Fruit fly (Drosophila melanogaster) whole organism, embryonic: ENCODE results near the gene ast.

Source experiments
- Blimp-1 ChIP-seq: fragments of 200-800 bp; sonication (Bioruptor generic); optimal IDR thresholded peaks from 3 replicates; lab custom pipeline; 2018; ENCODE audit warnings: missing biosample characterization, missing genetic modification characterization, mild to moderate bottlenecking, moderate library complexity, missing genetic modification reagents
- C15 ChIP-seq: fragments of 200-800 bp; sonication (Bioruptor generic); IDR thresholded peaks from 3 replicates; pipeline ENCODE4 v1.3.6; 2022; ENCODE audit warnings: missing biosample characterization, missing genetic modification characterization
- CG10462 ChIP-seq: fragments of 200-800 bp; sonication (Bioruptor generic); optimal IDR thresholded peaks from 2 replicates; lab custom pipeline; 2016; ENCODE audit warnings: missing biosample characterization, missing genetic modification characterization
- CG12391 ChIP-seq: fragments of 200-800 bp; sonication (Bioruptor generic); optimal IDR thresholded peaks from 3 replicates; lab custom pipeline; 2018; ENCODE audit warnings: missing biosample characterization, mild to moderate bottlenecking, missing genetic modification characterization, moderate library complexity
- CG12942 ChIP-seq: fragments of 200-800 bp; sonication (Bioruptor generic); optimal IDR thresholded peaks from 3 replicates; lab custom pipeline; 2016; ENCODE audit warnings: missing biosample characterization, missing genetic modification characterization
- CG13287 ChIP-seq: fragments of 200-800 bp; sonication (Bioruptor generic); IDR thresholded peaks from 2 replicates; pipeline ENCODE4 v1.3.6; 2022; ENCODE audit warnings: missing biosample characterization, missing genetic modification characterization; ENCODE audit not compliant: partially characterized antibody
- CG13775 ChIP-seq: fragments of 200-800 bp; sonication (Bioruptor generic); optimal IDR thresholded peaks from 3 replicates; lab custom pipeline; 2017; ENCODE audit warnings: missing biosample characterization, mild to moderate bottlenecking, missing genetic modification characterization
- CG14441 ChIP-seq: fragments of 200-800 bp; sonication (Bioruptor generic); IDR thresholded peaks from 2 replicates; pipeline ENCODE4 v1.3.6; 2022; ENCODE audit warnings: missing biosample characterization, missing genetic modification characterization
- CG14667 ChIP-seq: fragments of 200-800 bp; sonication (Bioruptor generic); IDR thresholded peaks from 2 replicates; pipeline ENCODE4 v1.3.6; 2022; ENCODE audit warnings: missing biosample characterization, missing genetic modification characterization
- CG15479 ChIP-seq: fragments of 200-800 bp; sonication (Bioruptor generic); optimal IDR thresholded peaks from 3 replicates; lab custom pipeline; 2019; ENCODE audit warnings: missing biosample characterization, mild to moderate bottlenecking, missing genetic modification characterization, moderate library complexity
- CG1792 ChIP-seq: fragments of 200-800 bp; sonication (Bioruptor generic); optimal IDR thresholded peaks from 2 replicates; lab custom pipeline; 2016; ENCODE audit warnings: missing biosample characterization, missing genetic modification characterization
- CG18599 ChIP-seq: fragments of 200-800 bp; sonication (Bioruptor generic); optimal IDR thresholded peaks from 3 replicates; lab custom pipeline; 2017; ENCODE audit warnings: missing biosample characterization, missing genetic modification characterization, mild to moderate bottlenecking, moderate library complexity, missing genetic modification reagents
- CG2120 ChIP-seq: fragments of 200-800 bp; sonication (Bioruptor generic); optimal IDR thresholded peaks from 3 replicates; lab custom pipeline; 2016; ENCODE audit warnings: missing biosample characterization, missing genetic modification characterization
- CG2712 ChIP-seq: fragments of 200-800 bp; optimal IDR thresholded peaks from 3 replicates; lab custom pipeline; 2019; ENCODE audit warnings: missing biosample characterization, mild to moderate bottlenecking, missing genetic modification characterization, moderate library complexity
- CG3407 ChIP-seq: fragments of 200-800 bp; sonication (Bioruptor generic); optimal IDR thresholded peaks from 2 replicates; lab custom pipeline; 2018; ENCODE audit warnings: missing biosample characterization, mild to moderate bottlenecking, missing genetic modification characterization
- CG4404 ChIP-seq: fragments of 200-800 bp; sonication (Bioruptor generic); IDR thresholded peaks from 2 replicates; pipeline ENCODE4 v1.3.6; 2022; ENCODE audit warnings: missing biosample characterization, missing genetic modification characterization
- CG5245 ChIP-seq: fragments of 200-800 bp; sonication (Bioruptor generic); optimal IDR thresholded peaks from 3 replicates; lab custom pipeline; 2016; ENCODE audit warnings: missing biosample characterization, missing genetic modification characterization
- CG6254 ChIP-seq: fragments of 200-800 bp; sonication (Bioruptor generic); optimal IDR thresholded peaks from 3 replicates; lab custom pipeline; 2017; ENCODE audit warnings: mild to moderate bottlenecking, missing biosample characterization, missing genetic modification reagents, missing genetic modification characterization
- CG6272 ChIP-seq: fragments of 200-800 bp; sonication (Bioruptor generic); IDR thresholded peaks from 2 replicates; pipeline ENCODE4 v1.3.6; 2022; ENCODE audit warnings: missing biosample characterization, missing genetic modification characterization
- CTCF ChIP-seq: fragments of 200-800 bp; sonication (Bioruptor generic); optimal IDR thresholded peaks from 2 replicates; lab custom pipeline; 2017; ENCODE audit warnings: missing biosample characterization, mild to moderate bottlenecking, missing genetic modification characterization, moderate library complexity
- GATAe ChIP-seq: fragments of 200-800 bp; sonication (Bioruptor generic); conservative IDR thresholded peaks from 2 replicates; pipeline ENCODE4 v1.3.6; 2022; ENCODE audit warnings: missing biosample characterization, missing genetic modification characterization
- HLH4C ChIP-seq: fragments of 200-800 bp; sonication (Bioruptor generic); IDR thresholded peaks from 3 replicates; pipeline ENCODE4 v1.3.6; 2022; ENCODE audit warnings: missing biosample characterization, missing genetic modification characterization; ENCODE audit not compliant: partially characterized antibody
- HLHmδ ChIP-seq: fragments of 200-800 bp; sonication (Bioruptor generic); optimal IDR thresholded peaks from 2 replicates; lab custom pipeline; 2018; ENCODE audit warnings: missing biosample characterization, mild to moderate bottlenecking, missing genetic modification characterization, moderate library complexity
- Hmx ChIP-seq: fragments of 200-800 bp; sonication (Bioruptor generic); optimal IDR thresholded peaks from 2 replicates; lab custom pipeline; 2016; ENCODE audit warnings: missing biosample characterization, missing genetic modification characterization
- Kr ChIP-seq: fragments of 200-800 bp; sonication (Bioruptor generic); optimal IDR thresholded peaks from 2 replicates; lab custom pipeline; 2017; ENCODE audit warnings: missing biosample characterization, mild to moderate bottlenecking, missing genetic modification characterization
- MTF-1 ChIP-seq: fragments of 200-800 bp; sonication (Bioruptor generic); optimal IDR thresholded peaks from 2 replicates; lab custom pipeline; 2018; ENCODE audit warnings: missing biosample characterization, mild to moderate bottlenecking, missing genetic modification characterization, borderline replicate concordance
- Med ChIP-seq: fragments of 200-800 bp; sonication (Bioruptor generic); peaks from one replicate; lab custom pipeline; 2016; ENCODE audit warnings: missing biosample characterization, missing genetic modification characterization, mild to moderate bottlenecking, inconsistent platforms, moderate library complexity
- Myb ChIP-seq: fragments of 200-800 bp; sonication (Bioruptor generic); optimal IDR thresholded peaks from 2 replicates; lab custom pipeline; 2016; ENCODE audit warnings: missing biosample characterization, missing genetic modification characterization
- NfI ChIP-seq: fragments of 200-800 bp; sonication (Bioruptor generic); optimal IDR thresholded peaks from 3 replicates; lab custom pipeline; 2018; ENCODE audit warnings: missing biosample characterization, mild to moderate bottlenecking, missing genetic modification characterization, moderate library complexity
- Rfx ChIP-seq: fragments of 200-800 bp; sonication (Bioruptor generic); IDR thresholded peaks from 2 replicates; pipeline ENCODE4 v1.3.6; 2022; ENCODE audit warnings: missing biosample characterization, missing genetic modification characterization
- Taf1 ChIP-seq: fragments of 200-800 bp; sonication (Bioruptor generic); IDR thresholded peaks from 2 replicates; pipeline ENCODE4 v1.3.6; 2022; ENCODE audit warnings: missing biosample characterization, missing genetic modification characterization
- bcd ChIP-seq: fragments of 200-800 bp; sonication (Bioruptor generic); optimal IDR thresholded peaks from 2 replicates; lab custom pipeline; 2017; ENCODE audit warnings: missing biosample characterization, mild to moderate bottlenecking, missing genetic modification characterization
- br ChIP-seq: fragments of >200 bp; optimal IDR thresholded peaks from 2 replicates; lab custom pipeline; 2017
- bsh ChIP-seq, 2 experiments: fragments of 200-800 bp; sonication (Bioruptor generic); optimal IDR thresholded peaks; 2 replicates each; lab custom pipeline; 2017 to 2018; ENCODE audit warnings: mild to moderate bottlenecking in 2 of 2, missing biosample characterization in 2 of 2, missing genetic modification characterization in 2 of 2, moderate library complexity in 1 of 2
- danr ChIP-seq: fragments of 200-800 bp; sonication (Bioruptor generic); IDR thresholded peaks from 2 replicates; pipeline ENCODE4 v1.3.6; 2022; ENCODE audit warnings: missing biosample characterization, missing genetic modification characterization
- dmrt99B ChIP-seq: fragments of 200-800 bp; sonication (Bioruptor generic); optimal IDR thresholded peaks from 2 replicates; lab custom pipeline; 2018; ENCODE audit warnings: missing biosample characterization, mild to moderate bottlenecking, missing genetic modification characterization, moderate library complexity
- dysf ChIP-seq: fragments of 200-800 bp; sonication (Bioruptor generic); IDR thresholded peaks from 3 replicates; pipeline ENCODE4 v1.3.6; 2022; ENCODE audit warnings: missing biosample characterization, missing genetic modification characterization
- grau ChIP-seq: fragments of 200-800 bp; optimal IDR thresholded peaks from 3 replicates; lab custom pipeline; 2019; ENCODE audit warnings: missing biosample characterization, mild to moderate bottlenecking, missing genetic modification characterization, moderate library complexity
- inv ChIP-seq: fragments of 200-800 bp; sonication (Bioruptor generic); IDR thresholded peaks from 2 replicates; pipeline ENCODE4 v1.3.6; 2022; ENCODE audit warnings: missing biosample characterization, missing genetic modification characterization; ENCODE audit not compliant: partially characterized antibody
- jigr1 ChIP-seq: fragments of 200-800 bp; sonication (Bioruptor generic); IDR thresholded peaks from 3 replicates; pipeline ENCODE4 v1.3.6; 2022; ENCODE audit warnings: missing biosample characterization, missing genetic modification characterization
- ken ChIP-seq: fragments of 200-800 bp; sonication (Bioruptor generic); IDR thresholded peaks from 3 replicates; pipeline ENCODE4 v1.3.6; 2022; ENCODE audit warnings: missing biosample characterization, missing genetic modification characterization
- lab ChIP-seq: fragments of 200-800 bp; sonication (Bioruptor generic); optimal IDR thresholded peaks from 3 replicates; lab custom pipeline; 2017; ENCODE audit warnings: missing biosample characterization, missing genetic modification characterization, mild to moderate bottlenecking, moderate library complexity, missing genetic modification reagents
- lmd ChIP-seq: fragments of 200-800 bp; sonication (Bioruptor generic); IDR thresholded peaks from 2 replicates; pipeline ENCODE4 v1.3.6; 2022; ENCODE audit warnings: missing biosample characterization, missing genetic modification characterization
- oc ChIP-seq: fragments of 200-800 bp; sonication (Bioruptor generic); optimal IDR thresholded peaks from 2 replicates; lab custom pipeline; 2018; ENCODE audit warnings: missing biosample characterization, mild to moderate bottlenecking, missing genetic modification characterization, moderate library complexity
- odd ChIP-seq: fragments of 200-800 bp; sonication (Bioruptor generic); optimal IDR thresholded peaks from 2 replicates; lab custom pipeline; 2017; ENCODE audit warnings: missing biosample characterization, mild to moderate bottlenecking, missing genetic modification characterization
- onecut ChIP-seq: fragments of 200-800 bp; sonication (Bioruptor generic); IDR thresholded peaks from 2 replicates; pipeline ENCODE4 v1.3.6; 2022; ENCODE audit warnings: missing biosample characterization, missing genetic modification characterization
- pb ChIP-seq: fragments of 200-800 bp; sonication (Bioruptor generic); optimal IDR thresholded peaks from 3 replicates; lab custom pipeline; 2016; ENCODE audit warnings: missing biosample characterization, missing genetic modification characterization
- repo ChIP-seq: fragments of 200-800 bp; sonication (Bioruptor generic); optimal IDR thresholded peaks from 2 replicates; lab custom pipeline; 2016; ENCODE audit warnings: missing biosample characterization, missing genetic modification characterization
- sisA ChIP-seq: fragments of 200-800 bp; sonication (Bioruptor generic); IDR thresholded peaks from 2 replicates; pipeline ENCODE4 v1.3.6; 2022; ENCODE audit warnings: missing biosample characterization, missing genetic modification characterization
- slbo ChIP-seq: fragments of 200-800 bp; sonication (Bioruptor generic); IDR thresholded peaks from 2 replicates; pipeline ENCODE4 v1.3.6; 2022; ENCODE audit warnings: missing biosample characterization, missing genetic modification characterization
- tna ChIP-seq: fragments of 200-800 bp; sonication (Bioruptor generic); IDR thresholded peaks from 2 replicates; pipeline ENCODE4 v1.3.6; 2022; ENCODE audit warnings: missing biosample characterization, missing genetic modification characterization; ENCODE audit not compliant: partially characterized antibody
- zen ChIP-seq: fragments of 200-800 bp; sonication (Bioruptor generic); optimal IDR thresholded peaks from 3 replicates; lab custom pipeline; 2018; ENCODE audit warnings: missing biosample characterization, mild to moderate bottlenecking, missing genetic modification characterization, moderate library complexity

The ast gene

dm6 chr2L:1091675-1092074 is 13.9 kb downstream of the ast start:
- TF ChIP-seq CG6272 (GFP tag; lab: Robert Waterston, UW) (no peak), slbo (peak; percentile 38), lab (GFP tag; lab: Kevin White, UChicago) (peak; percentile 2), ken (GFP tag; lab: Robert Waterston, UW) (no peak), sisA (GFP tag; lab: Robert Waterston, UW) (peak; percentile 32; the same call in 1 of the 2 replicates), CG13775 (no peak), onecut (GFP tag; lab: Robert Waterston, UW) (no peak), MTF-1 (GFP tag; lab: Kevin White, UChicago) (no peak), lmd (GFP tag; lab: Robert Waterston, UW) (0 out of 2 replicates have a peak, but pooled peaks have one; percentile 12), CG1792 (GFP tag; lab: Kevin White, UChicago) (no peak), CG12942 (GFP tag; lab: Kevin White, UChicago) (no peak), Med (GFP tag; lab: Kevin White, UChicago) (peak; percentile 70), Blimp-1 (GFP tag; lab: Kevin White, UChicago) (no peak), Myb (no peak), CG14667 (GFP tag; lab: Robert Waterston, UW) (no peak), CG14441 (GFP tag; lab: Robert Waterston, UW) (0 out of 2 replicates have a peak, but pooled peaks have one; percentile 15), Rfx (GFP tag; lab: Robert Waterston, UW) (peak; percentile 20; the same call in 1 of the 2 replicates), HLH4C (GFP tag; lab: Robert Waterston, UW) (no peak), CTCF (no peak), Hmx (GFP tag; lab: Kevin White, UChicago) (no peak), CG18599 (GFP tag; lab: Kevin White, UChicago) (peak; percentile 28), dysf (GFP tag; lab: Robert Waterston, UW) (no peak), zen (no peak), pb (GFP tag; lab: Kevin White, UChicago) (no peak), bsh (GFP tag; optimal IDR thresholded peaks at IDR 0.05; lab: Kevin White, UChicago) (no peak), br (lab: Kevin White, UChicago) (no peak), odd (GFP tag; lab: Kevin White, UChicago) (no peak), CG4404 (GFP tag; lab: Robert Waterston, UW) (no peak), C15 (no peak), grau (tag; lab: Kevin White, UChicago) (no peak), jigr1 (GFP tag; lab: Robert Waterston, UW) (no peak), NfI (GFP tag; lab: Kevin White, UChicago) (no peak), Taf1 (GFP tag; lab: Robert Waterston, UW) (no peak), HLHmδ (no peak), CG2120 (GFP tag; lab: Kevin White, UChicago) (peak; percentile 38), CG15479 (GFP tag; lab: Kevin White, UChicago) (no peak), danr (GFP tag; lab: Robert Waterston, UW) (no peak), bcd (no peak), CG3407 (GFP tag; lab: Kevin White, UChicago) (no peak), CG2712 (tag; lab: Kevin White, UChicago) (no peak), dmrt99B (tag; lab: Kevin White, UChicago) (no peak), CG13287 (GFP tag; lab: Robert Waterston, UW) (no peak), CG5245 (GFP tag; lab: Kevin White, UChicago) (no peak), CG12391 (tag; lab: Kevin White, UChicago) (no peak), CG6254 (GFP tag; lab: Kevin White, UChicago) (no peak), repo (no peak), Kr (no peak), inv (no peak), oc (no peak), tna (GFP tag; lab: Robert Waterston, UW) (no peak), GATAe (no peak), CG10462 (GFP tag; lab: Kevin White, UChicago) (no peak)
